Worm (Caenorhabditis elegans): ENCODE data around the gene str-246.

ce11 chrIII:11036640-11037039 is 40.9 kb upstream of the str-246 start, which contains the start of gene spat-2:
- TF ChIP-seq dpl-1 (GFP tag; optimal IDR thresholded peaks at IDR 0.05) (no peak), fkh-10 (GFP tag; optimal IDR thresholded peaks at IDR 0.05) (no peak), lin-35 (GFP tag; optimal IDR thresholded peaks at IDR 0.05) (no peak), nhr-84 (tag; optimal IDR thresholded peaks at IDR 0.05) (no peak), nhr-76 (tag; optimal IDR thresholded peaks at IDR 0.05) (no peak), C04F5.9 (tag; optimal IDR thresholded peaks at IDR 0.05) (no peak), ama-1 (optimal IDR thresholded peaks at IDR 0.05) (no peak), unc-86 (tag; optimal IDR thresholded peaks at IDR 0.05) (no peak), lin-15B (tag; optimal IDR thresholded peaks at IDR 0.05) (no peak), zip-4 (GFP tag; optimal IDR thresholded peaks at IDR 0.05) (no peak)

Measured in whole organism, L1 larva.